Worm (Caenorhabditis elegans): Measurements from ENCODE around the gene C26E1.1.

- TF ChIP-seq T22C8.4 (GFP tag; IDR thresholded peaks at IDR 0.05) (no peak), ref-1 (GFP tag; conservative IDR thresholded peaks at IDR 0.05) (no peak), klf-2 (GFP tag; conservative IDR thresholded peaks at IDR 0.05) (no peak), cog-1 (tag; optimal IDR thresholded peaks at IDR 0.05) (no peak)
These were observed 11.3 kb downstream of the C26E1.1 start, which contains the start of gene C50B6.1 for ce11 chrV:13308616-13309015.

Data from whole organism, midembryonic.